Fruit fly (Drosophila melanogaster) whole organism, embryonic: ENCODE data around the gene CG46412.

Experiments used
- Awh ChIP-seq: fragments of 200-800 bp; sonication (Bioruptor generic); IDR thresholded peaks from 2 replicates; pipeline ENCODE4, ENCODE4 v1.3.6; 2022; ENCODE audit warnings: missing biosample characterization, missing genetic modification characterization
- CG10366 ChIP-seq: fragments of 200-800 bp; sonication (Bioruptor generic); IDR thresholded peaks from 2 replicates; pipeline ENCODE4 v1.3.6; 2022; ENCODE audit warnings: missing biosample characterization, missing genetic modification characterization
- CG10462 ChIP-seq: fragments of 200-800 bp; sonication (Bioruptor generic); optimal IDR thresholded peaks from 2 replicates; lab custom pipeline; 2016; ENCODE audit warnings: missing biosample characterization, missing genetic modification characterization
- CG11093 ChIP-seq: fragments of 200-800 bp; sonication (Bioruptor generic); IDR thresholded peaks from 3 replicates; pipeline ENCODE4 v1.3.6; 2022; ENCODE audit warnings: missing biosample characterization, missing genetic modification characterization
- CG11456 ChIP-seq: fragments of 200-800 bp; sonication (Bioruptor generic); IDR thresholded peaks from 3 replicates; pipeline ENCODE4 v1.3.6; 2022; ENCODE audit warnings: missing biosample characterization, missing genetic modification characterization
- CG11560 ChIP-seq: fragments of 200-800 bp; sonication (Bioruptor generic); IDR thresholded peaks from 3 replicates; pipeline ENCODE4 v1.3.6; 2022; ENCODE audit warnings: missing biosample characterization, missing genetic modification characterization
- CG12155 ChIP-seq: fragments of 200-800 bp; sonication (Bioruptor generic); optimal IDR thresholded peaks from 3 replicates; lab custom pipeline; 2016; ENCODE audit warnings: missing biosample characterization, missing genetic modification characterization
- CG12219 ChIP-seq: fragments of 200-800 bp; sonication (Bioruptor generic); optimal IDR thresholded peaks from 3 replicates; lab custom pipeline; 2018; ENCODE audit warnings: missing biosample characterization, mild to moderate bottlenecking, missing genetic modification characterization
- CG12299 ChIP-seq: fragments of 200-800 bp; sonication (Bioruptor generic); optimal IDR thresholded peaks from 2 replicates; lab custom pipeline; 2018; ENCODE audit warnings: missing biosample characterization, mild to moderate bottlenecking, missing genetic modification characterization
- CG12744 ChIP-seq: fragments of 200-800 bp; sonication (Bioruptor generic); optimal IDR thresholded peaks from 2 replicates; lab custom pipeline; 2016; ENCODE audit warnings: missing biosample characterization, missing genetic modification characterization
- CG13775 ChIP-seq: fragments of 200-800 bp; sonication (Bioruptor generic); optimal IDR thresholded peaks from 3 replicates; lab custom pipeline; 2017; ENCODE audit warnings: missing biosample characterization, mild to moderate bottlenecking, missing genetic modification characterization
- CG15479 ChIP-seq: fragments of 200-800 bp; sonication (Bioruptor generic); optimal IDR thresholded peaks from 3 replicates; lab custom pipeline; 2019; ENCODE audit warnings: missing biosample characterization, mild to moderate bottlenecking, missing genetic modification characterization, moderate library complexity
- CG15601 ChIP-seq: fragments of 200-800 bp; sonication (Bioruptor generic); optimal IDR thresholded peaks from 3 replicates; lab custom pipeline; 2019; ENCODE audit warnings: missing biosample characterization, mild to moderate bottlenecking, missing genetic modification characterization, moderate library complexity
- CG17612 ChIP-seq: fragments of 200-800 bp; sonication (Bioruptor generic); IDR thresholded peaks from 2 replicates; pipeline ENCODE4 v1.3.6; 2022; ENCODE audit warnings: missing biosample characterization, missing genetic modification characterization
- CG17912 ChIP-seq: fragments of 200-800 bp; sonication (Bioruptor generic); optimal IDR thresholded peaks from 2 replicates; lab custom pipeline; 2018; ENCODE audit warnings: missing biosample characterization, mild to moderate bottlenecking, missing genetic modification characterization
- CG1832 ChIP-seq: fragments of 200-800 bp; sonication (Bioruptor generic); optimal IDR thresholded peaks from 2 replicates; lab custom pipeline; 2017; ENCODE audit warnings: missing biosample characterization, mild to moderate bottlenecking, missing genetic modification characterization, inconsistent platforms
- CG33557 ChIP-seq: fragments of 200-800 bp; sonication (Bioruptor generic); optimal IDR thresholded peaks from 2 replicates; lab custom pipeline; 2019; ENCODE audit warnings: missing biosample characterization, mild to moderate bottlenecking, missing genetic modification characterization, moderate library complexity
- CG3995 ChIP-seq: fragments of 200-800 bp; sonication (Bioruptor generic); optimal IDR thresholded peaks from 3 replicates; lab custom pipeline; 2016; ENCODE audit warnings: missing biosample characterization, missing genetic modification characterization
- CG4282 ChIP-seq: fragments of 200-800 bp; sonication (Bioruptor generic); optimal IDR thresholded peaks from 2 replicates; lab custom pipeline; 2016; ENCODE audit warnings: missing biosample characterization, missing genetic modification characterization
- CG4360 ChIP-seq: fragments of 200-800 bp; sonication (Bioruptor generic); IDR thresholded peaks from 2 replicates; pipeline ENCODE4 v1.3.6; 2022; ENCODE audit warnings: missing biosample characterization, missing genetic modification characterization
- CG4424 ChIP-seq: fragments of 200-800 bp; sonication (Bioruptor generic); optimal IDR thresholded peaks from 3 replicates; lab custom pipeline; 2016; ENCODE audit warnings: missing biosample characterization, missing genetic modification characterization
- CG4730 ChIP-seq: fragments of 200-800 bp; sonication (Bioruptor generic); IDR thresholded peaks from 2 replicates; pipeline ENCODE4 v1.3.6; 2022; ENCODE audit warnings: missing biosample characterization, missing genetic modification characterization
- CG7556 ChIP-seq: fragments of 200-800 bp; sonication (Bioruptor generic); optimal IDR thresholded peaks from 2 replicates; lab custom pipeline; 2017; ENCODE audit warnings: missing biosample characterization, mild to moderate bottlenecking, missing genetic modification characterization
- CG8290 ChIP-seq, 3 experiments: fragments of 200-800 bp; sonication (Bioruptor generic); optimal IDR thresholded peaks; 2 replicates each; lab custom pipeline; 2016 to 2019; ENCODE audit warnings: missing biosample characterization in 3 of 3, missing genetic modification characterization in 3 of 3, mild to moderate bottlenecking in 2 of 3, moderate library complexity in 1 of 3
- Deaf1 ChIP-seq: fragments of 200-800 bp; optimal IDR thresholded peaks from 3 replicates; lab custom pipeline; 2019; ENCODE audit warnings: missing biosample characterization, mild to moderate bottlenecking, missing genetic modification characterization, moderate library complexity
- Dfd ChIP-seq, 2 experiments: fragments of >200 bp; optimal IDR thresholded peaks; 2 replicates each; lab custom pipeline; 2017; ENCODE audit warnings: missing biosample characterization in 2 of 2, missing genetic modification characterization in 2 of 2
- Dip3 ChIP-seq: fragments of 200-800 bp; sonication (Bioruptor generic); optimal IDR thresholded peaks from 3 replicates; lab custom pipeline; 2016; ENCODE audit warnings: missing biosample characterization, missing genetic modification characterization
- Dref ChIP-seq: fragments of 200-800 bp; sonication (Bioruptor generic); IDR thresholded peaks from 2 replicates; pipeline ENCODE4 v1.3.6; 2022; ENCODE audit warnings: missing biosample characterization, missing genetic modification characterization
- Fer3 ChIP-seq: fragments of 200-800 bp; sonication (Bioruptor generic); optimal IDR thresholded peaks from 2 replicates; lab custom pipeline; 2018; ENCODE audit warnings: missing biosample characterization, mild to moderate bottlenecking, missing genetic modification characterization, moderate library complexity
- HLH4C ChIP-seq: fragments of 200-800 bp; sonication (Bioruptor generic); IDR thresholded peaks from 3 replicates; pipeline ENCODE4 v1.3.6; 2022; ENCODE audit warnings: missing biosample characterization, missing genetic modification characterization; ENCODE audit not compliant: partially characterized antibody
- Hand ChIP-seq: fragments of 200-800 bp; sonication (Bioruptor generic); optimal IDR thresholded peaks from 2 replicates; lab custom pipeline; 2017; ENCODE audit warnings: mild to moderate bottlenecking, missing biosample characterization, missing genetic modification reagents, missing genetic modification characterization
- HmgD ChIP-seq: fragments of 200-800 bp; sonication (Bioruptor generic); optimal IDR thresholded peaks from 3 replicates; lab custom pipeline; 2016; ENCODE audit warnings: missing biosample characterization, missing genetic modification characterization
- Hmx ChIP-seq: fragments of 200-800 bp; sonication (Bioruptor generic); optimal IDR thresholded peaks from 2 replicates; lab custom pipeline; 2016; ENCODE audit warnings: missing biosample characterization, missing genetic modification characterization
- Hr39 ChIP-seq: fragments of >200 bp; optimal IDR thresholded peaks from 2 replicates; lab custom pipeline; 2017
- Med ChIP-seq: fragments of 200-800 bp; sonication (Bioruptor generic); peaks from one replicate; lab custom pipeline; 2016; ENCODE audit warnings: missing biosample characterization, missing genetic modification characterization, mild to moderate bottlenecking, inconsistent platforms, moderate library complexity
- Oaz ChIP-seq: fragments of 200-800 bp; sonication (Bioruptor generic); IDR thresholded peaks from 2 replicates; pipeline ENCODE4 v1.3.6; 2022; ENCODE audit warnings: missing biosample characterization, missing genetic modification characterization
- Ravus ChIP-seq: fragments of 200-800 bp; sonication (Bioruptor generic); IDR thresholded peaks from 2 replicates; pipeline ENCODE4 v1.3.6; 2022; ENCODE audit warnings: missing biosample characterization, missing genetic modification characterization
- fd64A ChIP-seq: fragments of 200-800 bp; sonication (Bioruptor generic); optimal IDR thresholded peaks from 3 replicates; lab custom pipeline; 2018; ENCODE audit warnings: missing biosample characterization, mild to moderate bottlenecking, missing genetic modification characterization
- kay ChIP-seq: fragments of 200-800 bp; sonication (Bioruptor generic); optimal IDR thresholded peaks from 2 replicates; lab custom pipeline; 2016; ENCODE audit warnings: missing biosample characterization, missing genetic modification characterization
- mirr ChIP-seq: fragments of 200-800 bp; sonication (Bioruptor generic); optimal IDR thresholded peaks from 3 replicates; lab custom pipeline; 2018; ENCODE audit warnings: missing biosample characterization, mild to moderate bottlenecking, missing genetic modification characterization
- odd ChIP-seq: fragments of 200-800 bp; sonication (Bioruptor generic); optimal IDR thresholded peaks from 2 replicates; lab custom pipeline; 2017; ENCODE audit warnings: missing biosample characterization, mild to moderate bottlenecking, missing genetic modification characterization
- phol ChIP-seq: fragments of 200-800 bp; sonication (Bioruptor generic); optimal IDR thresholded peaks from 3 replicates; lab custom pipeline; 2018; ENCODE audit warnings: missing biosample characterization, mild to moderate bottlenecking, missing genetic modification characterization, moderate library complexity
- ranshi ChIP-seq: fragments of 200-800 bp; sonication (Bioruptor generic); IDR thresholded peaks from 2 replicates; pipeline ENCODE4 v1.3.6; 2022; ENCODE audit warnings: missing biosample characterization, missing genetic modification characterization
- repo ChIP-seq: fragments of 200-800 bp; sonication (Bioruptor generic); optimal IDR thresholded peaks from 2 replicates; lab custom pipeline; 2016; ENCODE audit warnings: missing biosample characterization, missing genetic modification characterization
- sens ChIP-seq: fragments of 200-800 bp; sonication (Bioruptor generic); peaks from one replicate; lab custom pipeline; 2016; ENCODE audit warnings: missing biosample characterization, missing genetic modification characterization
- slp2 ChIP-seq: fragments of 200-800 bp; sonication (Bioruptor generic); optimal IDR thresholded peaks from 2 replicates; lab custom pipeline; 2016; ENCODE audit warnings: missing biosample characterization, missing genetic modification characterization
- so ChIP-seq: fragments of 200-800 bp; sonication (Bioruptor generic); IDR thresholded peaks from 3 replicates; pipeline ENCODE4 v1.3.6; 2022; ENCODE audit warnings: missing biosample characterization, missing genetic modification characterization
- ssp ChIP-seq: fragments of 200-800 bp; sonication (Bioruptor generic); IDR thresholded peaks from 2 replicates; pipeline ENCODE4 v1.3.6; 2022; ENCODE audit warnings: missing biosample characterization, missing genetic modification characterization
- tin ChIP-seq: fragments of 200-800 bp; sonication (Bioruptor generic); optimal IDR thresholded peaks from 3 replicates; lab custom pipeline; 2016; ENCODE audit warnings: missing biosample characterization, missing genetic modification characterization
- unpg ChIP-seq: fragments of 200-800 bp; sonication (Bioruptor generic); optimal IDR thresholded peaks from 3 replicates; lab custom pipeline; 2018; ENCODE audit warnings: missing biosample characterization, mild to moderate bottlenecking, missing genetic modification characterization, moderate library complexity
- yki ChIP-seq: fragments of >200 bp; optimal IDR thresholded peaks from 3 replicates; lab custom pipeline; 2018

Gene CG46412

DNA sequence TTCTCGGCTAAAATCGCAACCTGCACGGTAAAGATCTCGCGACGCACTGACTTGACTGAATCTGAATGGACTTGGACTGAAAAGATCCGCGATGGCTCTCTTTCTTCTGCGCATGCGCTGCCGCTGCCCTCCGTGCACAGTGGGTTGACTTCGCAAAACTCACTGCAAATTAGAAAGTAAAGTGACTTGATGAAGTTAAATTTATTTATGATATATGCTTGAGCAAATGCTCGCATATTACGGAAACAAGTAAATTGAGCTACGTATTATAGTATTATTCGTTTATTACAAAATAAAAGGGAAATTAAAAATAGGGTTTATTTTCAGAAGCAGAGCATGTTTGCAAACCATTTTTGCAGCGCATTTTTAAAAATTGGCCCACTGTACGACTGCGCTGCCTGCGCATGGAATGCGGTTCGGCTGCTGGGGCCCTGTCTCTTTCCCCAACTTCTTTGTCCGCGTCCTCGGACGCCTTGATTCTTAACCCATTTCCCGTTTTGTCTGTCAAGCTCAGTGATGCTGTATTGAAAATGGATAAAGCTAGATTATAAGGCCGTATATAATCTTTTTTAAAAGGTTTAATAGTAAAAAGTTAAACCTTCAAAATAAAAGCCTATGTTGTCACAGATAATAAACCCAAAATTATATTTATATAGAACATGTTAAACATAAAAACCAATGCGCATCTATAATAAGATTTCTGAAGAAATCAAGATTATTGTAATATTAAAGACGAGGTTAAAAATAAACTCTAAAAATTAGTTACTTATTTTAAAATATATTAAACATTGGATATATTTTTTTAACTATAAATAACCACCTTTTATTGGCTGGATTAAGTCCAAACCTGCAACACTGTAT lies 24.1 kb upstream of the CG46412 start, which contains the start of gene rt:
Gene rt (minus strand): TSS at position 51 of the 861 bp plus-strand sequence.
- TF ChIP-seq CG13775 (GFP tag; lab: Kevin White, UChicago) (peak; percentile 53), CG4282 (no peak), HLH4C (GFP tag; lab: Robert Waterston, UW) (peak; percentile 38; the same call in 1 of the 3 replicates), kay (GFP tag; lab: Kevin White, UChicago) (no peak), odd (peak; percentile 25), CG8290 (GFP tag; optimal IDR thresholded peaks at IDR 0.05; lab: Kevin White, UChicago) (peak; percentile 25), CG8290 (tag; optimal IDR thresholded peaks at IDR 0.05; lab: Kevin White, UChicago) (no peak), CG33557 (peak; percentile 80), CG1832 (no peak), CG12155 (GFP tag; lab: Kevin White, UChicago) (peak; percentile 9), phol (peak; percentile 78), CG12219 (GFP tag; lab: Kevin White, UChicago) (peak; percentile 46), repo (GFP tag; lab: Kevin White, UChicago) (no peak), CG10366 (0 out of 2 replicates have a peak, but pooled peaks have one; percentile 16), Dref (GFP tag; lab: Robert Waterston, UW) (no peak), CG11560 (tag; lab: Robert Waterston, UW) (no peak), CG7556 (GFP tag; lab: Kevin White, UChicago) (peak; percentile 58), yki (lab: Kevin White, UChicago) (no peak), Ravus (GFP tag; lab: Robert Waterston, UW) (no peak), CG4360 (GFP tag; lab: Robert Waterston, UW) (no peak), Oaz (no peak), CG10462 (no peak), CG17612 (GFP tag; lab: Robert Waterston, UW) (no peak), CG11093 (peak; percentile 71; the same call in 2 of the 3 replicates), CG17912 (no peak), Med (peak; percentile 52), Dfd (GFP tag; optimal IDR thresholded peaks at IDR 0.05; lab: Kevin White, UChicago) (no peak), sens (GFP tag; lab: Kevin White, UChicago) (peak; percentile 95), fd64A (GFP tag; lab: Kevin White, UChicago) (peak; percentile 24), Fer3 (tag; lab: Kevin White, UChicago) (peak; percentile 22), Hmx (GFP tag; lab: Kevin White, UChicago) (no peak), CG12299 (tag; lab: Kevin White, UChicago) (no peak), slp2 (GFP tag; lab: Kevin White, UChicago) (no peak), mirr (GFP tag; lab: Kevin White, UChicago) (no peak), CG11456 (GFP tag; lab: Robert Waterston, UW) (no peak), Hr39 (lab: Kevin White, UChicago) (no peak), tin (GFP tag; lab: Kevin White, UChicago) (peak; percentile 34), ssp (no peak), HmgD (GFP tag; lab: Kevin White, UChicago) (no peak), ranshi (GFP tag; lab: Robert Waterston, UW) (no peak; the same call in 1 of the 2 replicates), CG15601 (tag; lab: Kevin White, UChicago) (peak; percentile 53), Awh (no peak; the same call in 1 of the 2 replicates), Deaf1 (tag; lab: Kevin White, UChicago) (peak; percentile 6), Dip3 (no peak), CG4424 (GFP tag; lab: Kevin White, UChicago) (peak; percentile 66), CG3995 (GFP tag; lab: Kevin White, UChicago) (no peak), so (GFP tag; lab: Robert Waterston, UW) (no peak), unpg (peak; percentile 71), Hand (no peak), CG15479 (GFP tag; lab: Kevin White, UChicago) (no peak), CG4730 (GFP tag; lab: Robert Waterston, UW) (no peak), CG12744 (no peak)
